Fruit fly (Drosophila melanogaster): ENCODE data around the gene B4.
A peak's percentile ranks its signal among the peaks of the same experiment; 100 is the strongest.

B4 gene

dm6 chr2L:13513331-13514261, 35.5 kb downstream of the B4 start (continued):
- TF ChIP-seq MBD-R2 (GFP tag; IDR thresholded peaks at IDR 0.05) (no peak), NK7.1 (GFP tag; optimal IDR thresholded peaks at IDR 0.05) (peak; percentile 24), CG10979 (tag; optimal IDR thresholded peaks at IDR 0.05) (peak; percentile 44), seq (GFP tag; IDR thresholded peaks at IDR 0.05) (peak; percentile 61; the same call in 1 of the 2 replicates), Rfx (GFP tag; IDR thresholded peaks at IDR 0.05) (peak; percentile 87), lab (GFP tag; optimal IDR thresholded peaks at IDR 0.05) (peak; percentile 69), nom (GFP tag; optimal IDR thresholded peaks at IDR 0.05) (peak; percentile 68), fd102C (GFP tag; optimal IDR thresholded peaks at IDR 0.05) (peak; percentile 26), CG1832 (GFP tag; optimal IDR thresholded peaks at IDR 0.05) (no peak), Sox102F (GFP tag; optimal IDR thresholded peaks at IDR 0.05) (peak; percentile 71), CG4617 (GFP tag; optimal IDR thresholded peaks at IDR 0.05; ENCODE audit: borderline replicate concordance) (no peak), NFAT (GFP tag; IDR thresholded peaks at IDR 0.05) (peak; percentile 77), CG1792 (GFP tag; optimal IDR thresholded peaks at IDR 0.05) (peak; percentile 3), CG10147 (GFP tag; optimal IDR thresholded peaks at IDR 0.05) (peak; percentile 14), mam (GFP tag; optimal IDR thresholded peaks at IDR 0.05) (peak; percentile 74), shn (GFP tag; optimal IDR thresholded peaks at IDR 0.05) (peak; percentile 70), Ravus (GFP tag; IDR thresholded peaks at IDR 0.05) (no peak; the same call in 1 of the 2 replicates), ind (GFP tag; optimal IDR thresholded peaks at IDR 0.05) (peak; percentile 73), Hmx (GFP tag; optimal IDR thresholded peaks at IDR 0.05) (no peak), trem (tag; optimal IDR thresholded peaks at IDR 0.05) (peak; percentile 4), Doc3 (GFP tag; IDR thresholded peaks at IDR 0.05; ENCODE audit: partially characterized antibody) (0 out of 3 replicates have a peak, but pooled peaks have one; percentile 19), wor (GFP tag; IDR thresholded peaks at IDR 0.05) (peak; percentile 34; the same call in 1 of the 2 replicates), chm (GFP tag; IDR thresholded peaks at IDR 0.05) (no peak; the same call in none of the 2 replicates), CG3407 (GFP tag; optimal IDR thresholded peaks at IDR 0.05) (no peak), pum (GFP tag; optimal IDR thresholded peaks at IDR 0.05) (peak; percentile 66), nerfin-2 (GFP tag; IDR thresholded peaks at IDR 0.05; ENCODE audit: partially characterized antibody) (no peak; the same call in 1 of the 2 replicates), caup (GFP tag; optimal IDR thresholded peaks at IDR 0.05; ENCODE audit: severe bottlenecking) (peak; percentile 30), Tbp (GFP tag; optimal IDR thresholded peaks at IDR 0.05) (no peak), dati (GFP tag; IDR thresholded peaks at IDR 0.05) (no peak), ERR (GFP tag; optimal IDR thresholded peaks at IDR 0.05) (peak; percentile 63), sqz (GFP tag; optimal IDR thresholded peaks at IDR 0.05) (peak; percentile 33), Jarid2 (GFP tag; optimal IDR thresholded peaks at IDR 0.05) (peak; percentile 88), p53 (GFP tag; optimal IDR thresholded peaks at IDR 0.05) (no peak), fu2 (GFP tag; optimal IDR thresholded peaks at IDR 0.05) (peak; percentile 47), CG8765 (GFP tag; IDR thresholded peaks at IDR 0.05) (no peak), grau (tag; optimal IDR thresholded peaks at IDR 0.05) (peak; percentile 62), CG1529 (GFP tag; optimal IDR thresholded peaks at IDR 0.05) (peak; percentile 33), CG12155 (GFP tag; optimal IDR thresholded peaks at IDR 0.05) (peak; percentile 35), Mes4 (GFP tag; optimal IDR thresholded peaks at IDR 0.05) (peak; percentile 23), CG15601 (tag; optimal IDR thresholded peaks at IDR 0.05) (no peak), Mrtf (GFP tag; IDR thresholded peaks at IDR 0.05) (peak; percentile 71; the same call in 2 of the 3 replicates), CG18476 (GFP tag; optimal IDR thresholded peaks at IDR 0.05) (peak; percentile 20), pfk (GFP tag; optimal IDR thresholded peaks at IDR 0.05) (no peak), Myb (GFP tag; optimal IDR thresholded peaks at IDR 0.05) (peak; percentile 36), CG6813 (GFP tag; optimal IDR thresholded peaks at IDR 0.05) (peak; percentile 33), ato (GFP tag; IDR thresholded peaks at IDR 0.05; ENCODE audit: partially characterized antibody) (no peak), Vsx1 (GFP tag; optimal IDR thresholded peaks at IDR 0.05) (no peak), CG14050 (GFP tag; IDR thresholded peaks at IDR 0.05) (peak; percentile 58; the same call in 2 of the 3 replicates)

All from whole organism, embryonic.